Worm (Caenorhabditis elegans) whole organism, midembryonic: ENCODE results near the gene H03E18.1.
A peak's percentile ranks its signal among the peaks of the same experiment; 100 is the strongest.

Source experiments
- T22C8.4 ChIP-seq: fragments of 200-800 bp; sonication (Bioruptor generic); IDR thresholded peaks from 2 replicates; pipeline ENCODE4 v1.3.6; 2022; ENCODE audit warnings: missing genetic modification characterization, missing compliant biosample characterization
- cog-1 ChIP-seq: sonication (generic microtip); optimal IDR thresholded peaks from 2 replicates; lab custom pipeline; 2016; ENCODE audit warnings: missing genetic modification characterization, missing compliant biosample characterization
- flt-1 ChIP-seq: fragments of 200-800 bp; sonication (Bioruptor generic); IDR thresholded peaks from 2 replicates; pipeline ENCODE4 v1.3.6; 2022; ENCODE audit warnings: missing genetic modification characterization, missing compliant biosample characterization
- klf-2 ChIP-seq: fragments of 200-800 bp; sonication (Bioruptor generic); conservative IDR thresholded peaks from 2 replicates; pipeline ENCODE4 v1.3.6; 2022; ENCODE audit warnings: missing genetic modification reagents, missing genetic modification characterization, missing compliant biosample characterization
- med-1 ChIP-seq: sonication (generic microtip); optimal IDR thresholded peaks from 2 replicates; lab custom pipeline; 2017; ENCODE audit warnings: missing genetic modification characterization, mild to moderate bottlenecking, missing compliant biosample characterization, antibody characterized with exemption, missing genetic modification reagents; ENCODE audit not compliant: insufficient read depth
- ref-1 ChIP-seq: fragments of 200-800 bp; sonication (Bioruptor generic); conservative IDR thresholded peaks from 2 replicates; pipeline ENCODE4 v1.3.6; 2022; ENCODE audit warnings: missing genetic modification reagents, missing genetic modification characterization, missing compliant biosample characterization
- tab-1 ChIP-seq: fragments of 200-800 bp; sonication (Bioruptor generic); IDR thresholded peaks from 2 replicates; pipeline ENCODE4 v1.3.6; 2022; ENCODE audit warnings: missing genetic modification characterization, missing compliant biosample characterization
- ztf-23 ChIP-seq: fragments of 200-800 bp; sonication (Bioruptor generic); IDR thresholded peaks from 2 replicates; pipeline ENCODE4 v1.3.6; 2022; ENCODE audit warnings: missing genetic modification reagents, missing genetic modification characterization, missing compliant biosample characterization
- ztf-29 ChIP-seq: fragments of 200-800 bp; sonication (Bioruptor generic); IDR thresholded peaks from 2 replicates; pipeline ENCODE4 v1.3.6; 2022; ENCODE audit warnings: missing genetic modification reagents, missing genetic modification characterization, missing compliant biosample characterization

The H03E18.1 gene

ce11 chrX:8556614-8557196, 49.0 kb downstream of the H03E18.1 start, which contains the start of gene utx-1:
Gene utx-1 (plus strand): TSS chrX:8557146.
- TF ChIP-seq klf-2 (no peak), flt-1 (GFP tag; lab: Robert Waterston, UW) (no peak), ref-1 (no peak), tab-1 (GFP tag; lab: Robert Waterston, UW) (peak; percentile 8; the same call in 1 of the 2 replicates), ztf-29 (no peak), cog-1 (tag; lab: Kevin White, UChicago) (peak; percentile 3), T22C8.4 (GFP tag; lab: Robert Waterston, UW) (peak; percentile 54; the same call in 1 of the 2 replicates), ztf-23 (GFP tag; lab: Robert Waterston, UW) (no peak), med-1 (GFP tag; lab: Kevin White, UChicago) (no peak)

DNA sequence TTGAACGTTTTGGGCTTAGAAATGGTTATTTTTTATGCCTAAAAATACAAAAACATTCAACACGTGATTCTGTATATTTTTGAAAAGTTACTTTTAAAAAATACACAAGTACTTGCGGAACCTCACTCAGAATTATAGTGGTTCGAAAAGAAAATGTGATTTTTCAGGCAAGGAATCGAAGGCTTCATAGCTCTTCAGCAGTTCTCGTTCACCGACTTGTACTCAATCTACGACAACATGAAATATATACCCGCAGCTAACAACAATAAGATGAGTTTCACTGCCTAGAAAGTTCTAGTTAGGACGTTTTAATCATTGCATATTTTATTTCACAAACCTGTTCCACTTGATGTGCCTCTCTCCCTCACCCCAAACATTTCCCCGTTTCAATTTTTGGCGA, 54.9 kb downstream of the H03E18.1 start:
- TF ChIP-seq klf-2 (no peak), cog-1 (tag; lab: Kevin White, UChicago) (no peak), tab-1 (GFP tag; lab: Robert Waterston, UW) (no peak), ztf-23 (GFP tag; lab: Robert Waterston, UW) (no peak), ztf-29 (no peak), T22C8.4 (GFP tag; lab: Robert Waterston, UW) (no peak), flt-1 (GFP tag; lab: Robert Waterston, UW) (no peak), med-1 (GFP tag; lab: Kevin White, UChicago) (no peak), ref-1 (no peak)
